Worm (Caenorhabditis elegans): ENCODE measurements around the gene ZC239.17.
A peak's percentile ranks its signal among the peaks of the same experiment; 100 is the strongest.

ZC239.17 gene

ce11 chrII:3225780-3226179 lies at the start of gene ZC239.17:
Gene ZC239.17, minus strand, starts transcription at chrII:3225880.
- TF ChIP-seq snpc-1.2 (GFP tag; IDR thresholded peaks at IDR 0.05) (no peak), arid-1 (GFP tag; conservative IDR thresholded peaks at IDR 0.05) (no peak), D1046.2 (GFP tag; IDR thresholded peaks at IDR 0.05) (no peak), jun-1 (tag; optimal IDR thresholded peaks at IDR 0.05) (no peak), cey-2 (tag; optimal IDR thresholded peaks at IDR 0.05; ENCODE audit: borderline replicate concordance, insufficient read depth) (no peak), hlh-30 (tag; optimal IDR thresholded peaks at IDR 0.05; ENCODE audit: insufficient read depth) (no peak), php-3 (GFP tag; IDR thresholded peaks at IDR 0.05) (no peak), rbr-2 (tag; optimal IDR thresholded peaks at IDR 0.05) (no peak), pha-4 (GFP tag; IDR thresholded peaks at IDR 0.05) (no peak), pha-4 (tag; optimal IDR thresholded peaks at IDR 0.05) (no peak), Y105C5A.15 (GFP tag; IDR thresholded peaks at IDR 0.05) (no peak), unc-130 (GFP tag; optimal IDR thresholded peaks at IDR 0.05) (no peak), ZK337.2 (GFP tag; IDR thresholded peaks at IDR 0.05) (no peak), nhr-102 (tag; optimal IDR thresholded peaks at IDR 0.05) (no peak), vab-7 (GFP tag; IDR thresholded peaks at IDR 0.05) (no peak), unc-62 (GFP tag; optimal IDR thresholded peaks at IDR 0.05 in 1 of 2) (no peak), unc-62 (tag; optimal IDR thresholded peaks at IDR 0.05) (no peak), ceh-28 (tag; optimal IDR thresholded peaks at IDR 0.05) (no peak), ztf-11 (tag; optimal IDR thresholded peaks at IDR 0.05) (no peak), nhr-25 (tag; optimal IDR thresholded peaks at IDR 0.05; ENCODE audit: borderline replicate concordance, insufficient read depth) (no peak)

- TF ChIP-seq aha-1 (tag) (peak; percentile 58), set-16 (GFP tag; IDR thresholded peaks at IDR 0.05) (peak; percentile 45; the same call in 1 of the 2 replicates), nhr-10 (tag; optimal IDR thresholded peaks at IDR 0.05) (no peak)
Observed at ce11 chrII:3274923-3275322, 49.2 kb upstream of the ZC239.17 start, which contains the start of gene F02E11.3. Gene F02E11.3, minus strand, starts transcription at chrII:3275023.

ce11 chrII:3270598-3270997 lies 44.9 kb upstream of the ZC239.17 start:
- TF ChIP-seq daf-8 (GFP tag; IDR thresholded peaks at IDR 0.05): no peak
- TF ChIP-seq hlh-30 (tag; optimal IDR thresholded peaks at IDR 0.05; ENCODE audit: insufficient read depth): peak; percentile 39

- TF ChIP-seq F37D6.2 (tag; optimal IDR thresholded peaks at IDR 0.05) (no peak), egl-43 (GFP tag; IDR thresholded peaks at IDR 0.05) (0 out of 2 replicates have a peak, but pooled peaks have one; percentile 61), daf-16 (GFP tag; optimal IDR thresholded peaks at IDR 0.05) (peak in 1 of 2 experiments; percentile 21), daf-16 (tag; optimal IDR thresholded peaks at IDR 0.05) (no peak), php-3 (GFP tag; IDR thresholded peaks at IDR 0.05) (no peak), Y105C5A.15 (GFP tag; IDR thresholded peaks at IDR 0.05) (no peak), Y48G9A.11 (GFP tag; IDR thresholded peaks at IDR 0.05) (no peak), jun-1 (tag; optimal IDR thresholded peaks at IDR 0.05) (no peak), egl-27 (tag; optimal IDR thresholded peaks at IDR 0.05) (no peak), nhr-10 (tag; optimal IDR thresholded peaks at IDR 0.05) (no peak), dmd-6 (GFP tag; IDR thresholded peaks at IDR 0.05) (peak; percentile 28; the same call in 1 of the 2 replicates), lir-3 (tag; optimal IDR thresholded peaks at IDR 0.05) (no peak), unc-130 (GFP tag; optimal IDR thresholded peaks at IDR 0.05) (no peak), ZK337.2 (GFP tag; IDR thresholded peaks at IDR 0.05) (no peak), lsy-2 (tag; optimal IDR thresholded peaks at IDR 0.05) (no peak), nhr-6 (tag; optimal IDR thresholded peaks at IDR 0.05) (no peak), dmd-8 (GFP tag; IDR thresholded peaks at IDR 0.05) (0 out of 2 replicates have a peak, but pooled peaks have one; percentile 45), mxl-2 (GFP tag; conservative IDR thresholded peaks at IDR 0.05) (no peak), nhr-48 (tag; optimal IDR thresholded peaks at IDR 0.05) (no peak), saeg-2 (GFP tag; IDR thresholded peaks at IDR 0.05) (no peak), pha-4 (GFP tag; IDR thresholded peaks at IDR 0.05) (peak; percentile 53; the same call in 1 of the 2 replicates), pha-4 (tag; optimal IDR thresholded peaks at IDR 0.05) (no peak), snpc-1.2 (GFP tag; IDR thresholded peaks at IDR 0.05) (0 out of 2 replicates have a peak, but pooled peaks have one; percentile 45), hlh-30 (tag; optimal IDR thresholded peaks at IDR 0.05; ENCODE audit: insufficient read depth) (no peak), hmg-1.1 (GFP tag; IDR thresholded peaks at IDR 0.05) (0 out of 2 replicates have a peak, but pooled peaks have one; percentile 10), lin-38 (GFP tag; IDR thresholded peaks at IDR 0.05) (peak; percentile 56), F44E2.7 (GFP tag; IDR thresholded peaks at IDR 0.05) (no peak), nhr-11 (tag; optimal IDR thresholded peaks at IDR 0.05) (no peak), sdz-12 (GFP tag; optimal IDR thresholded peaks at IDR 0.05) (no peak), T26A8.4 (GFP tag; IDR thresholded peaks at IDR 0.05) (0 out of 2 replicates have a peak, but pooled peaks have one; percentile 26), dmd-9 (GFP tag; IDR thresholded peaks at IDR 0.05) (no peak)
Observed at ce11 chrII:3267815-3268214, 42.1 kb upstream of the ZC239.17 start.

All from whole organism, L4 larva.